Fruit fly (Drosophila melanogaster): ENCODE measurements around the gene wdb.

dm6 chr3R:27553921-27554320, 28.1 kb downstream of the wdb start:
- TF ChIP-seq psq (GFP tag; optimal IDR thresholded peaks at IDR 0.05) (peak; percentile 64), Jra (GFP tag; optimal IDR thresholded peaks at IDR 0.05) (no peak), woc (GFP tag; optimal IDR thresholded peaks at IDR 0.05) (peak; percentile 25), brk (GFP tag; optimal IDR thresholded peaks at IDR 0.05) (no peak), usp (GFP tag; optimal IDR thresholded peaks at IDR 0.05) (no peak), Hr78 (GFP tag; optimal IDR thresholded peaks at IDR 0.05) (no peak), N (GFP tag; optimal IDR thresholded peaks at IDR 0.05) (no peak), CG32264 (GFP tag; optimal IDR thresholded peaks at IDR 0.05) (peak; percentile 32), Dfd (GFP tag; optimal IDR thresholded peaks at IDR 0.05) (no peak)
